Worm (Caenorhabditis elegans) whole organism, L1 larva: ENCODE results near the gene ceh-53.
A peak's percentile ranks its signal among the peaks of the same experiment; 100 is the strongest.

Experiments used
- C04F5.9 ChIP-seq: sonication (generic microtip); optimal IDR thresholded peaks from 2 replicates; lab custom pipeline; 2016; ENCODE audit warnings: missing genetic modification characterization, missing compliant biosample characterization
- C16A3.4 ChIP-seq: fragments of 150-350 bp; optimal IDR thresholded peaks from 2 replicates; lab custom pipeline; 2014; ENCODE audit warnings: missing biosample characterization, missing genetic modification characterization
- C34B4.2 ChIP-seq: sonication (generic microtip); optimal IDR thresholded peaks from 2 replicates; lab custom pipeline; 2017; ENCODE audit warnings: mild to moderate bottlenecking, missing genetic modification characterization, missing compliant biosample characterization
- F16B12.6 ChIP-seq: fragments of 150-350 bp; optimal IDR thresholded peaks from 2 replicates; lab custom pipeline; 2014; ENCODE audit warnings: missing biosample characterization, missing genetic modification characterization
- ceh-63 ChIP-seq: fragments of 200-800 bp; sonication (Bioruptor generic); optimal IDR thresholded peaks from 2 replicates; lab custom pipeline; 2018; ENCODE audit warnings: mild to moderate bottlenecking, missing genetic modification characterization, missing compliant biosample characterization
- ceh-88 ChIP-seq: fragments of 200-800 bp; sonication (Bioruptor generic); IDR thresholded peaks from 2 replicates; pipeline ENCODE4 v1.3.6; 2022; ENCODE audit warnings: missing genetic modification characterization, missing compliant biosample characterization
- dpl-1 ChIP-seq, 3 experiments: fragments of 150-350 bp in 2 of 3; sonication (generic microtip) in 1 of 3; optimal IDR thresholded peaks; 2 replicates each; lab custom pipeline; 2014 to 2017; ENCODE audit warnings: missing biosample characterization in 3 of 3, missing genetic modification characterization in 3 of 3, missing genetic modification reagents in 3 of 3
- efl-1 ChIP-seq, 4 experiments: fragments of 150-350 bp; optimal IDR thresholded peaks in 3 of 4; peaks in 1 of 4; 1 replicate in 1 of 4; 2 replicates in 3 of 4; lab custom pipeline; 2014; ENCODE audit warnings: missing biosample characterization in 2 of 4, missing genetic modification characterization in 2 of 4, missing genetic modification reagents in 2 of 4
- efl-3 ChIP-seq: fragments of 200-800 bp; sonication (Bioruptor generic); optimal IDR thresholded peaks from 2 replicates; lab custom pipeline; 2018; ENCODE audit warnings: mild to moderate bottlenecking, missing genetic modification characterization, missing compliant biosample characterization
- egl-13 ChIP-seq: sonication (generic microtip); optimal IDR thresholded peaks from 2 replicates; lab custom pipeline; 2016; ENCODE audit warnings: missing genotype, missing genetic modification reagents, missing genetic modification characterization, missing compliant biosample characterization
- egl-27 ChIP-seq, 2 experiments: fragments of 150-350 bp in 1 of 2; sonication (generic microtip); optimal IDR thresholded peaks; 3 replicates each; lab custom pipeline; 2017 to 2018; ENCODE audit warnings: missing biosample characterization in 2 of 2, missing genetic modification characterization in 2 of 2, missing genetic modification reagents in 2 of 2
- elt-2 ChIP-seq: sonication (generic microtip); optimal IDR thresholded peaks from 2 replicates; lab custom pipeline; 2016; ENCODE audit warnings: missing genetic modification characterization, mild to moderate bottlenecking, inconsistent platforms, missing compliant biosample characterization, missing genetic modification reagents
- elt-3 ChIP-seq, 6 experiments: fragments of 150-350 bp in 1 of 6; sonication (generic microtip); optimal IDR thresholded peaks; 2 replicates each; lab custom pipeline; 2017 to 2018; ENCODE audit warnings: missing biosample characterization in 6 of 6, missing genetic modification characterization in 6 of 6, inconsistent platforms in 1 of 6
- fkh-10 ChIP-seq: sonication (generic microtip); optimal IDR thresholded peaks from 2 replicates; lab custom pipeline; 2017; ENCODE audit warnings: missing biosample characterization, missing genetic modification reagents, missing genetic modification characterization
- fkh-8 ChIP-seq: sonication (generic microtip); optimal IDR thresholded peaks from 2 replicates; lab custom pipeline; 2016; ENCODE audit warnings: mild to moderate bottlenecking, missing genetic modification characterization, missing compliant biosample characterization
- grh-1 ChIP-seq: fragments of 200-800 bp; sonication (Bioruptor generic); IDR thresholded peaks from 2 replicates; pipeline ENCODE4 v1.3.6; 2022; ENCODE audit warnings: missing genetic modification reagents, missing genetic modification characterization, missing compliant biosample characterization
- hlh-4 ChIP-seq: sonication (generic microtip); optimal IDR thresholded peaks from 2 replicates; lab custom pipeline; 2016; ENCODE audit warnings: mild to moderate bottlenecking, missing genetic modification characterization, missing compliant biosample characterization
- hpl-2 ChIP-seq: fragments of 150-350 bp; optimal IDR thresholded peaks from 2 replicates; lab custom pipeline; 2014; ENCODE audit warnings: missing biosample characterization, missing genetic modification reagents, missing genetic modification characterization
- irx-1 ChIP-seq: sonication (generic microtip); optimal IDR thresholded peaks from 2 replicates; lab custom pipeline; 2016; ENCODE audit warnings: missing genetic modification characterization, missing compliant biosample characterization
- jun-1 ChIP-seq: fragments of 150-350 bp; optimal IDR thresholded peaks from 2 replicates; lab custom pipeline; 2014; ENCODE audit warnings: missing biosample characterization, missing genetic modification reagents, missing genetic modification characterization
- lin-13 ChIP-seq: fragments of 150-350 bp; optimal IDR thresholded peaks from 2 replicates; lab custom pipeline; 2014; ENCODE audit warnings: missing biosample characterization, missing genetic modification reagents, missing genetic modification characterization
- lin-15B ChIP-seq: fragments of 150-350 bp; sonication (generic microtip); optimal IDR thresholded peaks from 3 replicates; lab custom pipeline; 2014; ENCODE audit warnings: missing biosample characterization, missing genetic modification characterization
- lin-35 ChIP-seq, 2 experiments: fragments of 150-350 bp; optimal IDR thresholded peaks; 2 replicates each; lab custom pipeline; 2014; ENCODE audit warnings: missing biosample characterization in 2 of 2, missing genetic modification characterization in 2 of 2, missing genetic modification reagents in 2 of 2
- lin-39 ChIP-seq: fragments of 150-350 bp; optimal IDR thresholded peaks from 2 replicates; lab custom pipeline; 2014; ENCODE audit warnings: missing biosample characterization, missing genetic modification reagents, missing genetic modification characterization
- lir-3 ChIP-seq: sonication (generic microtip); optimal IDR thresholded peaks from 2 replicates; lab custom pipeline; 2016; ENCODE audit warnings: mild to moderate bottlenecking, missing genetic modification characterization, moderate library complexity, missing compliant biosample characterization; ENCODE audit not compliant: poor library complexity
- mep-1 ChIP-seq: fragments of 150-350 bp; optimal IDR thresholded peaks from 2 replicates; lab custom pipeline; 2014; ENCODE audit warnings: missing biosample characterization, missing genetic modification characterization
- nhr-11 ChIP-seq: fragments of 150-350 bp; optimal IDR thresholded peaks from 2 replicates; lab custom pipeline; 2014; ENCODE audit warnings: missing biosample characterization, missing genetic modification characterization
- nhr-12 ChIP-seq: sonication (generic microtip); optimal IDR thresholded peaks from 2 replicates; lab custom pipeline; 2017; ENCODE audit warnings: missing biosample characterization, missing genetic modification characterization
- nhr-47 ChIP-seq: sonication (generic microtip); optimal IDR thresholded peaks from 2 replicates; lab custom pipeline; 2016; ENCODE audit warnings: mild to moderate bottlenecking, missing genetic modification characterization, moderate library complexity, missing compliant biosample characterization
- nhr-71 ChIP-seq: sonication (generic microtip); optimal IDR thresholded peaks from 2 replicates; lab custom pipeline; 2016; ENCODE audit warnings: mild to moderate bottlenecking, missing genetic modification characterization, moderate library complexity, missing compliant biosample characterization
- nhr-76 ChIP-seq: sonication (generic microtip); optimal IDR thresholded peaks from 2 replicates; lab custom pipeline; 2017; ENCODE audit warnings: missing biosample characterization, missing genetic modification characterization
- nhr-77 ChIP-seq: fragments of 150-350 bp; optimal IDR thresholded peaks from 2 replicates; lab custom pipeline; 2014; ENCODE audit warnings: missing biosample characterization, missing genetic modification characterization
- nhr-85 ChIP-seq: sonication (generic microtip); peaks from one replicate; lab custom pipeline; 2016; ENCODE audit warnings: missing genetic modification characterization, inconsistent platforms, missing compliant biosample characterization
- nhr-90 ChIP-seq: sonication (generic microtip); optimal IDR thresholded peaks from 2 replicates; lab custom pipeline; 2016; ENCODE audit warnings: mild to moderate bottlenecking, missing genetic modification characterization, missing compliant biosample characterization; ENCODE audit not compliant: poor library complexity
- pag-3 ChIP-seq: sonication (generic microtip); optimal IDR thresholded peaks from 2 replicates; lab custom pipeline; 2017; ENCODE audit warnings: missing genetic modification characterization, mild to moderate bottlenecking, missing compliant biosample characterization, antibody characterized with exemption, borderline replicate concordance; ENCODE audit not compliant: insufficient read depth
- pax-3 ChIP-seq: fragments of 200-800 bp; sonication (Bioruptor generic); optimal IDR thresholded peaks from 2 replicates; lab custom pipeline; 2018; ENCODE audit warnings: mild to moderate bottlenecking, missing genetic modification characterization, moderate library complexity, missing compliant biosample characterization
- pqm-1 ChIP-seq: sonication (generic microtip); optimal IDR thresholded peaks from 3 replicates; lab custom pipeline; 2017; ENCODE audit warnings: missing biosample characterization, missing genetic modification characterization
- snpc-4 ChIP-seq: fragments of 150-350 bp; optimal IDR thresholded peaks from 2 replicates; lab custom pipeline; 2014; ENCODE audit warnings: missing biosample characterization, missing genetic modification characterization
- sptf-1 ChIP-seq: fragments of 150-350 bp; optimal IDR thresholded peaks from 2 replicates; lab custom pipeline; 2014; ENCODE audit warnings: missing biosample characterization, missing genetic modification characterization
- sup-37 ChIP-seq: fragments of 200-800 bp; sonication (Bioruptor generic); optimal IDR thresholded peaks from 2 replicates; lab custom pipeline; 2018; ENCODE audit warnings: mild to moderate bottlenecking, missing genetic modification characterization, missing compliant biosample characterization
- swsn-7 ChIP-seq: sonication (generic microtip); optimal IDR thresholded peaks from 2 replicates; lab custom pipeline; 2016; ENCODE audit warnings: missing genetic modification characterization, missing compliant biosample characterization
- tbx-2 ChIP-seq: sonication (generic microtip); optimal IDR thresholded peaks from 2 replicates; lab custom pipeline; 2016; ENCODE audit warnings: missing genetic modification characterization, missing compliant biosample characterization
- tlp-1 ChIP-seq: fragments of 150-350 bp; optimal IDR thresholded peaks from 2 replicates; lab custom pipeline; 2014; ENCODE audit warnings: missing biosample characterization, missing genetic modification characterization
- unc-30 ChIP-seq: sonication (generic microtip); optimal IDR thresholded peaks from 2 replicates; lab custom pipeline; 2017; ENCODE audit warnings: missing biosample characterization, missing genetic modification characterization
- unc-86 ChIP-seq: sonication (generic microtip); optimal IDR thresholded peaks from 2 replicates; lab custom pipeline; 2016; ENCODE audit warnings: missing genetic modification characterization, missing compliant biosample characterization
- vab-15 ChIP-seq: sonication (generic microtip); optimal IDR thresholded peaks from 2 replicates; lab custom pipeline; 2017; ENCODE audit warnings: missing genotype, mild to moderate bottlenecking, missing genetic modification characterization, missing compliant biosample characterization
- zag-1 ChIP-seq: fragments of 150-350 bp; optimal IDR thresholded peaks from 2 replicates; lab custom pipeline; 2014; ENCODE audit warnings: missing biosample characterization, missing genetic modification characterization
- zip-4 ChIP-seq: fragments of 200-800 bp; sonication (Bioruptor generic); optimal IDR thresholded peaks from 2 replicates; lab custom pipeline; 2018; ENCODE audit warnings: mild to moderate bottlenecking, missing genetic modification characterization, moderate library complexity, missing compliant biosample characterization
- ztf-4 ChIP-seq: fragments of 150-350 bp; optimal IDR thresholded peaks from 2 replicates; lab custom pipeline; 2014; ENCODE audit warnings: missing biosample characterization, missing genetic modification characterization

ceh-53 gene

DNA sequence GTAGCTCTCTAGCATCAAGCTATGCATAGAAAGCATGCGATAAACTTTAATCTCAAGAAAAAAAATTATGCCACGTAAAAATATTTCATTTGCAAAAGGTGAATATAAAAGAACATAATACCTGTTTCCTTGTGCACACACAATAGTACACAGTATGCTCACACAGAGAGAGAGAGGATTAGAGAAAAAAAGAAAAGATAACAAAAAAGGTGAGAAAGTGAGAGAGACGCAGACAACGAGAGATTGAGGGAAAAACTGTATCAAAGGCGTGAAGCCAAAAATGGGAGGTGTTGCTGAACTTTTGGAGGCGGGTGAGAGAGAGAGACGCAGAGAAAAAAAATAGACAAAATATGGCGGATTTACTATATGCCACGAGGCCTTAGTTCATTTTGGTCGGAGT, 50.3 kb downstream of the ceh-53 start:
- TF ChIP-seq nhr-77 (tag; lab: Kevin White, UChicago) = no peak
- TF ChIP-seq lin-35 (GFP tag; optimal IDR thresholded peaks at IDR 0.05; lab: Kevin White, UChicago) = peak in 1 of 2 experiments; percentile 48
- TF ChIP-seq ceh-88 (GFP tag; lab: Robert Waterston, UW) = no peak
- TF ChIP-seq pax-3 (tag; lab: Kevin White, UChicago) = no peak
- TF ChIP-seq tlp-1 (tag; lab: Kevin White, UChicago) = no peak
- TF ChIP-seq tbx-2 (tag; lab: Kevin White, UChicago) = no peak
- peak; percentile 64 for TF ChIP-seq elt-2 (tag; lab: Kevin White, UChicago)
- no peak for TF ChIP-seq lin-15B
- peak; percentile 52 for TF ChIP-seq nhr-90
- no peak for TF ChIP-seq sup-37
- peak in 1 of 3 experiments; percentile 12 for TF ChIP-seq dpl-1 (GFP tag; optimal IDR thresholded peaks at IDR 0.05; lab: Kevin White, UChicago)
- TF ChIP-seq efl-1 (optimal IDR thresholded peaks at IDR 0.05; lab: Kevin White, UChicago) = peak in 1 of 2 experiments; percentile 32
- TF ChIP-seq efl-1 (GFP tag; optimal IDR thresholded peaks at IDR 0.05 in 1 of 2; lab: Kevin White, UChicago) = peak in 1 of 2 experiments; percentile 86
- TF ChIP-seq nhr-85 (tag; lab: Kevin White, UChicago) = no peak
- TF ChIP-seq nhr-71 (tag; lab: Kevin White, UChicago) = peak; percentile 32
- TF ChIP-seq, all 84 proteins: peak for 6

DNA sequence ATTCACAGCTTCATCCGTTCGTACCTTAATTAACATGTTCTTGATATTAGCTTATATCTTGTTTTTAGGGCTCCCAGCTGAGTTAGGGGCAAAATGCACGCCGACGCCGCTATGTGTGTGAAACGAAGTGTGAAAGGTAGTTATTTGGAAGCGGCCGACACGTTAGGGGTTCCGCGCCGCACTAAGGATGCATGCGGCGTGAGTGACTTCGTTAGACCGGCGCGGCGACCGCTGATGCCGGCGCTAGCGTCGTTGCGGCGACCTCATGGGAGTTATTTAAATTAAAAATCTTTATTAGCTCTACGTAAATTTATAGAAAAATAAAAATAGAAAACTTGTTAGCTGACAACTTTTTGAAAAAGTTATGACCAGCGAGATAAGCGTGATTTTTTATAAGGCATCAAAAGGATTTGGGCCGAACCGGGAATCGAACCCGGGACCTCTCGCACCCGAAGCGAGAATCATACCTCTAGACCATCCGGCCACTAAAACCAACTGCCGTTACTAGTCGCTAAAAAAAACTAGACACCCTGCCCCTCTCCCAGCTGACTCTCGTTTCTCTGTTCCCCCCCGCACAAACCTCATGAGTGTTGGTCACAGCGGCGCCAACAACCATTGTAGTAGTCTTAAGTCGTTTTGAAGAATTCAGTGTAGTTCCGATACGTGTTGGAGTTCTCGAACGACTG, 53.9 kb downstream of the ceh-53 start:
- TF ChIP-seq tbx-2 (tag; lab: Kevin White, UChicago) (peak; percentile 18), zip-4 (no peak), C34B4.2 (tag; lab: Kevin White, UChicago) (no peak), pag-3 (tag; lab: Kevin White, UChicago) (no peak), nhr-77 (tag; lab: Kevin White, UChicago) (peak; percentile 15), ceh-88 (GFP tag; lab: Robert Waterston, UW) (no peak), snpc-4 (tag; lab: Kevin White, UChicago) (peak; percentile 42), elt-3 (tag; optimal IDR thresholded peaks at IDR 0.05; lab: Kevin White, UChicago) (no peak), pqm-1 (tag; lab: Kevin White, UChicago) (no peak), lin-13 (GFP tag; lab: Kevin White, UChicago) (no peak), ceh-63 (GFP tag; lab: Kevin White, UChicago) (no peak), unc-86 (tag; lab: Kevin White, UChicago) (peak; percentile 39), nhr-71 (tag; lab: Kevin White, UChicago) (peak; percentile 72), fkh-10 (GFP tag; lab: Kevin White, UChicago) (peak; percentile 16), fkh-8 (tag; lab: Kevin White, UChicago) (peak; percentile 36), mep-1 (tag; lab: Kevin White, UChicago) (peak; percentile 47), hlh-4 (tag; lab: Kevin White, UChicago) (no peak), grh-1 (GFP tag; lab: Robert Waterston, UW) (no peak), vab-15 (tag; lab: Kevin White, UChicago) (no peak), efl-3 (GFP tag; lab: Kevin White, UChicago) (no peak), nhr-47 (peak; percentile 77), egl-27 (tag; optimal IDR thresholded peaks at IDR 0.05; lab: Kevin White, UChicago) (no peak), ztf-4 (no peak), irx-1 (tag; lab: Kevin White, UChicago) (no peak), sptf-1 (no peak), nhr-85 (tag; lab: Kevin White, UChicago) (peak; percentile 41), hpl-2 (GFP tag; lab: Kevin White, UChicago) (no peak), C04F5.9 (tag; lab: Kevin White, UChicago) (no peak), nhr-76 (tag; lab: Kevin White, UChicago) (no peak), swsn-7 (peak; percentile 58), nhr-12 (tag; lab: Kevin White, UChicago) (no peak), lir-3 (tag; lab: Kevin White, UChicago) (no peak), unc-30 (tag; lab: Kevin White, UChicago) (no peak), F16B12.6 (tag; lab: Kevin White, UChicago) (no peak), zag-1 (tag; lab: Kevin White, UChicago) (no peak), egl-13 (tag; lab: Kevin White, UChicago) (peak; percentile 26), nhr-11 (tag; lab: Kevin White, UChicago) (no peak), lin-35 (GFP tag; optimal IDR thresholded peaks at IDR 0.05; lab: Kevin White, UChicago) (peak; percentile 51 to 56), jun-1 (tag; lab: Kevin White, UChicago) (peak; percentile 57), C16A3.4 (peak; percentile 64), lin-39 (tag; lab: Kevin White, UChicago) (no peak)
